Worm (Caenorhabditis elegans) whole organism, L1 larva: ENCODE results near the gene srv-12.

Source experiments
- F16B12.6 ChIP-seq: fragments of 150-350 bp; optimal IDR thresholded peaks from 2 replicates; lab custom pipeline; 2014; ENCODE audit warnings: missing biosample characterization, missing genetic modification characterization
- alr-1 ChIP-seq: fragments of 200-800 bp; sonication (Bioruptor generic); optimal IDR thresholded peaks from 2 replicates; lab custom pipeline; 2018; ENCODE audit warnings: borderline replicate concordance, mild to moderate bottlenecking, missing genetic modification characterization, missing compliant biosample characterization
- blmp-1 ChIP-seq: fragments of 150-350 bp; optimal IDR thresholded peaks from 2 replicates; lab custom pipeline; 2014; ENCODE audit warnings: missing biosample characterization, missing genetic modification characterization
- ceh-63 ChIP-seq: fragments of 200-800 bp; sonication (Bioruptor generic); optimal IDR thresholded peaks from 2 replicates; lab custom pipeline; 2018; ENCODE audit warnings: mild to moderate bottlenecking, missing genetic modification characterization, missing compliant biosample characterization
- ceh-8 ChIP-seq: fragments of 200-800 bp; sonication (Bioruptor generic); optimal IDR thresholded peaks from 2 replicates; lab custom pipeline; 2018; ENCODE audit warnings: mild to moderate bottlenecking, missing genetic modification characterization, moderate library complexity, missing compliant biosample characterization
- ceh-88 ChIP-seq: fragments of 200-800 bp; sonication (Bioruptor generic); IDR thresholded peaks from 2 replicates; pipeline ENCODE4 v1.3.6; 2022; ENCODE audit warnings: missing genetic modification characterization, missing compliant biosample characterization
- ceh-90 ChIP-seq: sonication (generic microtip); optimal IDR thresholded peaks from 2 replicates; lab custom pipeline; 2016; ENCODE audit warnings: missing genetic modification characterization, missing compliant biosample characterization
- dpl-1 ChIP-seq, 3 experiments: fragments of 150-350 bp in 2 of 3; sonication (generic microtip) in 1 of 3; optimal IDR thresholded peaks; 2 replicates each; lab custom pipeline; 2014 to 2017; ENCODE audit warnings: missing biosample characterization in 3 of 3, missing genetic modification characterization in 3 of 3, missing genetic modification reagents in 3 of 3
- dsc-1 ChIP-seq: sonication (generic microtip); optimal IDR thresholded peaks from 2 replicates; lab custom pipeline; 2016; ENCODE audit warnings: mild to moderate bottlenecking, missing genetic modification characterization, missing compliant biosample characterization
- efl-1 ChIP-seq, 4 experiments: fragments of 150-350 bp; optimal IDR thresholded peaks in 3 of 4; peaks in 1 of 4; 1 replicate in 1 of 4; 2 replicates in 3 of 4; lab custom pipeline; 2014; ENCODE audit warnings: missing biosample characterization in 2 of 4, missing genetic modification characterization in 2 of 4, missing genetic modification reagents in 2 of 4
- egl-13 ChIP-seq: sonication (generic microtip); optimal IDR thresholded peaks from 2 replicates; lab custom pipeline; 2016; ENCODE audit warnings: missing genotype, missing genetic modification reagents, missing genetic modification characterization, missing compliant biosample characterization
- elt-3 ChIP-seq, 6 experiments: fragments of 150-350 bp in 1 of 6; sonication (generic microtip); optimal IDR thresholded peaks; 2 replicates each; lab custom pipeline; 2017 to 2018; ENCODE audit warnings: missing biosample characterization in 6 of 6, missing genetic modification characterization in 6 of 6, inconsistent platforms in 1 of 6
- fkh-10 ChIP-seq: sonication (generic microtip); optimal IDR thresholded peaks from 2 replicates; lab custom pipeline; 2017; ENCODE audit warnings: missing biosample characterization, missing genetic modification reagents, missing genetic modification characterization
- fkh-4 ChIP-seq: sonication (generic microtip); optimal IDR thresholded peaks from 2 replicates; lab custom pipeline; 2016; ENCODE audit warnings: missing compliant biosample characterization, missing genetic modification characterization, borderline replicate concordance
- fkh-8 ChIP-seq: sonication (generic microtip); optimal IDR thresholded peaks from 2 replicates; lab custom pipeline; 2016; ENCODE audit warnings: mild to moderate bottlenecking, missing genetic modification characterization, missing compliant biosample characterization
- fos-1 ChIP-seq: fragments of 150-350 bp; optimal IDR thresholded peaks from 2 replicates; lab custom pipeline; 2014; ENCODE audit warnings: missing biosample characterization, missing genetic modification characterization
- grh-1 ChIP-seq: fragments of 200-800 bp; sonication (Bioruptor generic); IDR thresholded peaks from 2 replicates; pipeline ENCODE4 v1.3.6; 2022; ENCODE audit warnings: missing genetic modification reagents, missing genetic modification characterization, missing compliant biosample characterization
- hlh-17 ChIP-seq: fragments of 200-800 bp; sonication (Bioruptor generic); optimal IDR thresholded peaks from 2 replicates; lab custom pipeline; 2018; ENCODE audit warnings: missing genetic modification characterization, mild to moderate bottlenecking, missing compliant biosample characterization, moderate library complexity, borderline replicate concordance
- hlh-4 ChIP-seq: sonication (generic microtip); optimal IDR thresholded peaks from 2 replicates; lab custom pipeline; 2016; ENCODE audit warnings: mild to moderate bottlenecking, missing genetic modification characterization, missing compliant biosample characterization
- isw-1 ChIP-seq: fragments of 200-800 bp; sonication (Bioruptor generic); IDR thresholded peaks from 2 replicates; pipeline ENCODE4 v1.3.6; 2022; ENCODE audit warnings: missing genetic modification characterization, missing compliant biosample characterization
- lin-13 ChIP-seq: fragments of 150-350 bp; optimal IDR thresholded peaks from 2 replicates; lab custom pipeline; 2014; ENCODE audit warnings: missing biosample characterization, missing genetic modification reagents, missing genetic modification characterization
- lin-35 ChIP-seq, 2 experiments: fragments of 150-350 bp; optimal IDR thresholded peaks; 2 replicates each; lab custom pipeline; 2014; ENCODE audit warnings: missing biosample characterization in 2 of 2, missing genetic modification characterization in 2 of 2, missing genetic modification reagents in 2 of 2
- lsy-2 ChIP-seq, 2 experiments: fragments of 150-350 bp; optimal IDR thresholded peaks; 2 replicates each; lab custom pipeline; 2014; ENCODE audit warnings: missing biosample characterization in 2 of 2, missing genetic modification characterization in 2 of 2
- mab-9 ChIP-seq: fragments of 200-800 bp; sonication (Bioruptor generic); IDR thresholded peaks from 2 replicates; pipeline ENCODE4 v1.3.6; 2022; ENCODE audit warnings: missing genetic modification reagents, missing genetic modification characterization, missing compliant biosample characterization
- mep-1 ChIP-seq: fragments of 150-350 bp; optimal IDR thresholded peaks from 2 replicates; lab custom pipeline; 2014; ENCODE audit warnings: missing biosample characterization, missing genetic modification characterization
- nhr-19 ChIP-seq: fragments of 200-800 bp; sonication (Bioruptor generic); conservative IDR thresholded peaks from 2 replicates; pipeline ENCODE4 v1.3.6; 2022; ENCODE audit warnings: missing genetic modification characterization, missing compliant biosample characterization
- nhr-237 ChIP-seq: fragments of 150-350 bp; optimal IDR thresholded peaks from 2 replicates; lab custom pipeline; 2014; ENCODE audit warnings: missing biosample characterization, missing genetic modification characterization
- nhr-77 ChIP-seq: fragments of 150-350 bp; optimal IDR thresholded peaks from 2 replicates; lab custom pipeline; 2014; ENCODE audit warnings: missing biosample characterization, missing genetic modification characterization
- pag-3 ChIP-seq: sonication (generic microtip); optimal IDR thresholded peaks from 2 replicates; lab custom pipeline; 2017; ENCODE audit warnings: missing genetic modification characterization, mild to moderate bottlenecking, missing compliant biosample characterization, antibody characterized with exemption, borderline replicate concordance; ENCODE audit not compliant: insufficient read depth
- rnt-1 ChIP-seq: sonication (generic microtip); optimal IDR thresholded peaks from 2 replicates; lab custom pipeline; 2016; ENCODE audit warnings: mild to moderate bottlenecking, missing genetic modification characterization, moderate library complexity, missing compliant biosample characterization
- skn-1 ChIP-seq: fragments of 150-350 bp; optimal IDR thresholded peaks from 2 replicates; lab custom pipeline; 2014; ENCODE audit warnings: missing biosample characterization, missing genetic modification characterization
- snpc-4 ChIP-seq: fragments of 150-350 bp; optimal IDR thresholded peaks from 2 replicates; lab custom pipeline; 2014; ENCODE audit warnings: missing biosample characterization, missing genetic modification characterization
- sox-4 ChIP-seq: sonication (generic microtip); optimal IDR thresholded peaks from 2 replicates; lab custom pipeline; 2016; ENCODE audit warnings: missing genetic modification characterization, missing compliant biosample characterization
- sup-37 ChIP-seq: fragments of 200-800 bp; sonication (Bioruptor generic); optimal IDR thresholded peaks from 2 replicates; lab custom pipeline; 2018; ENCODE audit warnings: mild to moderate bottlenecking, missing genetic modification characterization, missing compliant biosample characterization
- unc-30 ChIP-seq: sonication (generic microtip); optimal IDR thresholded peaks from 2 replicates; lab custom pipeline; 2017; ENCODE audit warnings: missing biosample characterization, missing genetic modification characterization
- xbp-1 ChIP-seq: sonication (generic microtip); optimal IDR thresholded peaks from 2 replicates; lab custom pipeline; 2016; ENCODE audit warnings: missing genetic modification characterization, missing compliant biosample characterization
- zip-4 ChIP-seq: fragments of 200-800 bp; sonication (Bioruptor generic); optimal IDR thresholded peaks from 2 replicates; lab custom pipeline; 2018; ENCODE audit warnings: mild to moderate bottlenecking, missing genetic modification characterization, moderate library complexity, missing compliant biosample characterization

srv-12 gene

ce11 chrIV:10053550-10053949, at the start of gene srv-12:
Gene srv-12 (minus strand): TSS chrIV:10053650.
- no peak for TF ChIP-seq ceh-90 (tag; lab: Kevin White, UChicago)
- no peak for TF ChIP-seq nhr-19 (GFP tag; lab: Robert Waterston, UW)
- no peak for TF ChIP-seq mab-9 (GFP tag; lab: Robert Waterston, UW)
- TF ChIP-seq skn-1 (tag; lab: Kevin White, UChicago), result no peak
- TF ChIP-seq nhr-77 (tag; lab: Kevin White, UChicago), result no peak
- no peak for TF ChIP-seq ceh-88
- TF ChIP-seq ceh-8 (GFP tag; lab: Kevin White, UChicago), result no peak
- TF ChIP-seq zip-4 (GFP tag; lab: Kevin White, UChicago), result no peak
- no peak for TF ChIP-seq unc-30 (tag; lab: Kevin White, UChicago)
- no peak for TF ChIP-seq fos-1 (tag; lab: Kevin White, UChicago)
- no peak for TF ChIP-seq elt-3 (tag; optimal IDR thresholded peaks at IDR 0.05; lab: Kevin White, UChicago)
- TF ChIP-seq F16B12.6, result no peak
- no peak for TF ChIP-seq hlh-17 (GFP tag; lab: Kevin White, UChicago)

- TF ChIP-seq lin-35 (GFP tag; optimal IDR thresholded peaks at IDR 0.05; lab: Kevin White, UChicago) (peak in 1 of 2 experiments; percentile 45), sup-37 (GFP tag; lab: Kevin White, UChicago) (no peak), rnt-1 (tag; lab: Kevin White, UChicago) (peak; percentile 1), elt-3 (tag; optimal IDR thresholded peaks at IDR 0.05; lab: Kevin White, UChicago) (no peak), efl-1 (optimal IDR thresholded peaks at IDR 0.05; lab: Kevin White, UChicago) (peak; percentile 16 to 36), efl-1 (GFP tag; optimal IDR thresholded peaks at IDR 0.05 in 1 of 2; lab: Kevin White, UChicago) (peak in 1 of 2 experiments; percentile 57), blmp-1 (tag; lab: Kevin White, UChicago) (peak; percentile 22), dpl-1 (GFP tag; optimal IDR thresholded peaks at IDR 0.05; lab: Kevin White, UChicago) (peak in 1 of 3 experiments; percentile 26)
These were observed 43.4 kb upstream of the srv-12 start, which contains the start of gene dis-3 for ce11 chrIV:10096881-10097280. Gene dis-3 (plus strand): TSS chrIV:10097202.

ce11 chrIV:10095171-10095570, 41.7 kb upstream of the srv-12 start, which contains the start of the genes C04G2.5 and msp-36:
Gene C04G2.5 (minus strand): TSS chrIV:10095271.
Gene msp-36 (plus strand): TSS chrIV:10095433.
- TF ChIP-seq unc-30 (tag; lab: Kevin White, UChicago) (no peak), fkh-8 (no peak), grh-1 (no peak), skn-1 (tag; lab: Kevin White, UChicago) (no peak), zip-4 (GFP tag; lab: Kevin White, UChicago) (no peak), pag-3 (tag; lab: Kevin White, UChicago) (no peak)

ce11 chrIV:10090358-10090757, 36.9 kb upstream of the srv-12 start, which contains the start of gene ttbk-5:
Gene ttbk-5 (plus strand): TSS chrIV:10090658.
- no peak for TF ChIP-seq efl-1 (optimal IDR thresholded peaks at IDR 0.05; lab: Kevin White, UChicago)
- no peak for TF ChIP-seq efl-1 (GFP tag; optimal IDR thresholded peaks at IDR 0.05 in 1 of 2; lab: Kevin White, UChicago)
- TF ChIP-seq grh-1, result no peak
- no peak for TF ChIP-seq fos-1 (tag; lab: Kevin White, UChicago)
- TF ChIP-seq fkh-4 (tag; lab: Kevin White, UChicago), result no peak

ce11 chrIV:10089777-10090176, 36.3 kb upstream of the srv-12 start, which contains the start of gene ttr-39:
Gene ttr-39 (minus strand): TSS chrIV:10089877.
- TF ChIP-seq mab-9 (GFP tag; lab: Robert Waterston, UW), result 0 out of 2 replicates have a peak, but pooled peaks have one; percentile 21
- TF ChIP-seq isw-1 (GFP tag; lab: Robert Waterston, UW), result no peak

ce11 chrIV:10085401-10086187, 32.1 kb upstream of the srv-12 start, which contains the start of the genes col-2 and ndc-80:
Gene col-2 (minus strand): TSS chrIV:10085451.
Gene ndc-80 (plus strand): TSS chrIV:10086137.
- TF ChIP-seq alr-1, result no peak
- peak; percentile 82 for TF ChIP-seq mep-1 (tag; lab: Kevin White, UChicago)
- TF ChIP-seq pag-3 (tag; lab: Kevin White, UChicago), result no peak
- TF ChIP-seq sup-37 (GFP tag; lab: Kevin White, UChicago), result no peak
- no peak for TF ChIP-seq ceh-63 (GFP tag; lab: Kevin White, UChicago)
- peak; percentile 28 for TF ChIP-seq dsc-1
- peak; percentile 13 for TF ChIP-seq snpc-4 (tag; lab: Kevin White, UChicago)
- TF ChIP-seq ceh-90 (tag; lab: Kevin White, UChicago), result no peak
- TF ChIP-seq nhr-237, result peak; percentile 51
- TF ChIP-seq zip-4 (GFP tag; lab: Kevin White, UChicago), result no peak
- TF ChIP-seq sox-4 (tag; lab: Kevin White, UChicago), result no peak
- peak; percentile 71 for TF ChIP-seq lin-13 (GFP tag; lab: Kevin White, UChicago)
- peak; percentile 88 for TF ChIP-seq rnt-1 (tag; lab: Kevin White, UChicago)
- no peak for TF ChIP-seq fkh-10
- TF ChIP-seq xbp-1 (tag; lab: Kevin White, UChicago), result peak; percentile 71
- TF ChIP-seq hlh-4, result no peak
- TF ChIP-seq lsy-2 (tag; optimal IDR thresholded peaks at IDR 0.05; lab: Kevin White, UChicago), result peak; percentile 69 to 92
- TF ChIP-seq egl-13 (tag; lab: Kevin White, UChicago), result no peak
